Worm (Caenorhabditis elegans) whole organism, L2 larva: Measurements from ENCODE around the gene F02H6.2.

Source experiments
- C34F6.9 ChIP-seq: fragments of 150-350 bp; optimal IDR thresholded peaks from 2 replicates; lab custom pipeline; 2014; ENCODE audit warnings: missing biosample characterization, missing genetic modification characterization
- F13H6.1 ChIP-seq: sonication (generic microtip); optimal IDR thresholded peaks from 2 replicates; lab custom pipeline; 2016; ENCODE audit warnings: missing genetic modification characterization, missing compliant biosample characterization
- Y55F3AM.14 ChIP-seq: fragments of 200-800 bp; sonication (Bioruptor generic); optimal IDR thresholded peaks from 2 replicates; lab custom pipeline; 2018; ENCODE audit warnings: mild to moderate bottlenecking, missing genetic modification characterization, missing compliant biosample characterization
- alr-1 ChIP-seq: fragments of 150-350 bp; optimal IDR thresholded peaks from 2 replicates; lab custom pipeline; 2014; ENCODE audit warnings: missing biosample characterization, missing genetic modification characterization
- aly-2 ChIP-seq: fragments of 150-350 bp; optimal IDR thresholded peaks from 2 replicates; lab custom pipeline; 2014; ENCODE audit warnings: missing biosample characterization, missing genetic modification characterization
- blmp-1 ChIP-seq: sonication (generic microtip); optimal IDR thresholded peaks from 2 replicates; lab custom pipeline; 2017; ENCODE audit warnings: missing genetic modification characterization, mild to moderate bottlenecking, missing compliant biosample characterization, antibody characterized with exemption, moderate library complexity; ENCODE audit not compliant: insufficient read depth
- ceh-16 ChIP-seq: fragments of 150-350 bp; optimal IDR thresholded peaks from 2 replicates; lab custom pipeline; 2014; ENCODE audit warnings: missing biosample characterization, missing genetic modification characterization
- ceh-82 ChIP-seq: fragments of 150-350 bp; optimal IDR thresholded peaks from 2 replicates; lab custom pipeline; 2014; ENCODE audit warnings: missing biosample characterization, missing genetic modification characterization
- crh-2 ChIP-seq: sonication (generic microtip); optimal IDR thresholded peaks from 2 replicates; lab custom pipeline; 2017; ENCODE audit warnings: missing biosample characterization, missing genetic modification characterization
- dmd-4 ChIP-seq: sonication (generic microtip); optimal IDR thresholded peaks from 2 replicates; lab custom pipeline; 2017; ENCODE audit warnings: missing biosample characterization, missing genetic modification characterization
- egl-27 ChIP-seq: sonication (generic microtip); optimal IDR thresholded peaks from 3 replicates; lab custom pipeline; 2017; ENCODE audit warnings: missing biosample characterization, missing genetic modification reagents, missing genetic modification characterization
- fos-1 ChIP-seq: fragments of 150-350 bp; optimal IDR thresholded peaks from 2 replicates; lab custom pipeline; 2014; ENCODE audit warnings: missing biosample characterization, missing genetic modification characterization
- gmeb-1 ChIP-seq: fragments of 150-350 bp; optimal IDR thresholded peaks from 2 replicates; lab custom pipeline; 2014; ENCODE audit warnings: missing biosample characterization, missing genetic modification characterization
- lin-11 ChIP-seq: fragments of 150-350 bp; sonication (generic microtip); optimal IDR thresholded peaks from 2 replicates; lab custom pipeline; 2014; ENCODE audit warnings: missing biosample characterization, missing genetic modification characterization, inconsistent platforms, mixed read lengths
- mab-5 ChIP-seq: fragments of 150-350 bp; optimal IDR thresholded peaks from 2 replicates; lab custom pipeline; 2014; ENCODE audit warnings: missing biosample characterization, missing genetic modification characterization
- mbf-1 ChIP-seq: sonication (generic microtip); optimal IDR thresholded peaks from 2 replicates; lab custom pipeline; 2017; ENCODE audit warnings: missing biosample characterization, missing genetic modification characterization
- mdl-1 ChIP-seq, 2 experiments: fragments of 150-350 bp in 1 of 2; sonication (generic microtip) in 1 of 2; optimal IDR thresholded peaks; 2 replicates each; lab custom pipeline; 2017; ENCODE audit warnings: missing biosample characterization in 2 of 2, missing genetic modification characterization in 2 of 2
- nhr-10 ChIP-seq: sonication (generic microtip); optimal IDR thresholded peaks from 2 replicates; lab custom pipeline; 2017; ENCODE audit warnings: missing biosample characterization, missing genetic modification characterization
- nhr-11 ChIP-seq: fragments of 150-350 bp; optimal IDR thresholded peaks from 2 replicates; lab custom pipeline; 2014; ENCODE audit warnings: missing biosample characterization, missing genetic modification characterization
- nhr-21 ChIP-seq: fragments of 150-350 bp; optimal IDR thresholded peaks from 2 replicates; lab custom pipeline; 2014; ENCODE audit warnings: missing biosample characterization, missing genetic modification characterization
- nhr-23 ChIP-seq: fragments of 150-350 bp; optimal IDR thresholded peaks from 2 replicates; lab custom pipeline; 2014; ENCODE audit warnings: missing biosample characterization, missing genetic modification reagents, missing genetic modification characterization
- nhr-237 ChIP-seq: fragments of 150-350 bp; optimal IDR thresholded peaks from 2 replicates; lab custom pipeline; 2014; ENCODE audit warnings: missing biosample characterization, missing genetic modification characterization
- nhr-6 ChIP-seq: fragments of 150-350 bp; optimal IDR thresholded peaks from 2 replicates; lab custom pipeline; 2014; ENCODE audit warnings: missing biosample characterization, missing genetic modification characterization
- nhr-77 ChIP-seq: fragments of 150-350 bp; optimal IDR thresholded peaks from 2 replicates; lab custom pipeline; 2014; ENCODE audit warnings: missing biosample characterization, missing genetic modification characterization
- peb-1 ChIP-seq: fragments of 150-350 bp; optimal IDR thresholded peaks from 2 replicates; lab custom pipeline; 2014; ENCODE audit warnings: missing biosample characterization, missing genetic modification characterization
- sem-4 ChIP-seq: fragments of 150-350 bp; optimal IDR thresholded peaks from 2 replicates; lab custom pipeline; 2014; ENCODE audit warnings: missing biosample characterization, missing genetic modification reagents, missing genetic modification characterization
- snpc-4 ChIP-seq: fragments of 150-350 bp; optimal IDR thresholded peaks from 2 replicates; lab custom pipeline; 2014; ENCODE audit warnings: missing biosample characterization, missing genetic modification characterization
- unc-39 ChIP-seq: fragments of 150-350 bp; optimal IDR thresholded peaks from 2 replicates; lab custom pipeline; 2014; ENCODE audit warnings: missing biosample characterization, missing genetic modification characterization
- unc-55 ChIP-seq: fragments of 150-350 bp; sonication (generic microtip); optimal IDR thresholded peaks from 3 replicates; lab custom pipeline; 2014; ENCODE audit warnings: missing biosample characterization, missing genetic modification reagents, missing genetic modification characterization
- unc-62 ChIP-seq: fragments of 150-350 bp; optimal IDR thresholded peaks from 2 replicates; lab custom pipeline; 2014; ENCODE audit warnings: missing biosample characterization, missing genetic modification reagents, missing genetic modification characterization
- ztf-1 ChIP-seq: fragments of 200-800 bp; sonication (Bioruptor generic); conservative IDR thresholded peaks from 2 replicates; pipeline ENCODE4 v1.3.6; 2022; ENCODE audit warnings: missing genetic modification characterization, missing compliant biosample characterization
- ztf-4 ChIP-seq: fragments of 150-350 bp; optimal IDR thresholded peaks from 2 replicates; lab custom pipeline; 2014; ENCODE audit warnings: missing biosample characterization, missing genetic modification characterization

Gene F02H6.2

DNA sequence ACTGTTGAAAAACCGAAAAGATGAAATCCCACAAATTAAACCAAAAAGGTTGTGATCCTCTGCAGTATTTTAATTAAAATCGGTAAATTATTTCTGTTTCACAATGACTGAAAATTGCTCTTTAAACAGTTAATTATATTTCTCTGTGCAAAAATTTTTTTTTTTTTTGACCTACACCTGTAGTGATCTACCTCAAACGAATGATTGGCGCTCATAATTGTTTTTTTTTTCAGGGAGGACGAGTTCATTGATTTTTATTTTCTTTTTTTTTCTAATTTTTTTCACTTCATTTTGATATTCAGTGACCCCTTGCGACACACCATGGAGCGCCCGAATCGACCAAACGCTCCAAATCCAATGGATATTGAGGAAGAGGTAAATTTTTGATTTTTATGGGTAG lies at the start of gene F02H6.2:
TSS of gene F02H6.2 (plus strand) at position 301 of the 400 bp plus-strand sequence.
- TF ChIP-seq blmp-1: no peak
- TF ChIP-seq nhr-10 (tag; lab: Kevin White, UChicago): no peak
- TF ChIP-seq nhr-77: no peak
- no peak for TF ChIP-seq peb-1 (tag; lab: Kevin White, UChicago)
- TF ChIP-seq unc-55 (GFP tag; lab: Kevin White, UChicago): no peak
- no peak for TF ChIP-seq nhr-21 (tag; lab: Kevin White, UChicago)
- no peak for TF ChIP-seq unc-39 (tag; lab: Kevin White, UChicago)
- no peak for TF ChIP-seq ceh-16 (tag; lab: Kevin White, UChicago)
- TF ChIP-seq crh-2 (tag; lab: Kevin White, UChicago): no peak
- TF ChIP-seq dmd-4 (tag; lab: Kevin White, UChicago): no peak

DNA sequence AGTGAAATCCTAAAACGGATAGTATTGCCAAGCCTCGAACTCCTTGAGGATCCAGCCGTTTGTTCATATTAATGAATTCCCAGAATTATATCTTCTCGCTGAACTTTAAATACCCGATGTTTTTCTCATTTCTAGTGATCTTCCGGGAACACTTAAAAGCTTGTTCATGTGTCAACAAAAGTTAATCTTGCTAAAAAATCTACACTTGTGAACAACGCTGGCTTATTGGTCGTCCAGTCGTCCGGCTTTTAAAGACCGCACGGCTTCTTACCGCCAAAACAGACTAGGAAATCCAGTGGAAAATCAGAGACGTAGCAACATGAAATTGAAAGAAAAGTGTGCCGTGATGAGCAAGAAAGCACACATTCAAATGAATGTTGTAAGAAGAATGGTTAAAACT lies 43.0 kb upstream of the F02H6.2 start, which contains the start of gene oac-38:
TSS of gene oac-38 (minus strand) at position 101 of the 400 bp plus-strand sequence.
- TF ChIP-seq mbf-1 (tag; lab: Kevin White, UChicago) (no peak), ceh-82 (tag; lab: Kevin White, UChicago) (no peak), nhr-11 (tag; lab: Kevin White, UChicago) (no peak), peb-1 (tag; lab: Kevin White, UChicago) (no peak), nhr-6 (no peak), gmeb-1 (tag; lab: Kevin White, UChicago) (no peak), lin-11 (tag; lab: Kevin White, UChicago) (no peak), unc-62 (GFP tag; lab: Kevin White, UChicago) (no peak), ceh-16 (tag; lab: Kevin White, UChicago) (no peak), mdl-1 (tag; optimal IDR thresholded peaks at IDR 0.05; lab: Kevin White, UChicago) (no peak), mab-5 (no peak), alr-1 (no peak), snpc-4 (no peak), C34F6.9 (tag; lab: Kevin White, UChicago) (no peak), ztf-1 (GFP tag; lab: Robert Waterston, UW) (no peak)
- TF ChIP-seq, all 48 proteins: peak for 0

DNA sequence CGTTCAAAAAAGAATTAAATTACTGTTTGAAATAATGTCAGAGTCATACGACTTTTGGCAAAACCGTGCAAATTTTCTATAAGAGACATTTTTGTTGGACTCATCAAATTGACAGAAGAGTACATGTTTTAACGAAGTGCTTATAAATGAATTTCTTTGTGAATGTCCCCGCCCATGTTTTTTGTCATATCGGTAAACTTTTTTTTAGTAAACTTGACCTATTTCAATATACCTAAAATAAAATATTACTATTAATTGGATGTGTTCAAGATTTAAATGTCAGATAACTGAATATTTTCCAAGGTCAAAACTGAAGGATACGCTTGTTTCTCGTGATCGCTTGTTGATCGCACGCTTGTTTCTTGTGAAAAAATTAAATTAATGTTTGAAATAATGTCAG lies 38.2 kb upstream of the F02H6.2 start, which contains the start of gene R05A10.8:
TSS of gene R05A10.8 (minus strand) at position 101 of the 400 bp plus-strand sequence.
- TF ChIP-seq C34F6.9 (tag; lab: Kevin White, UChicago) (no peak), sem-4 (tag; lab: Kevin White, UChicago) (no peak), F13H6.1 (tag; lab: Kevin White, UChicago) (no peak), ztf-4 (tag; lab: Kevin White, UChicago) (no peak)

DNA sequence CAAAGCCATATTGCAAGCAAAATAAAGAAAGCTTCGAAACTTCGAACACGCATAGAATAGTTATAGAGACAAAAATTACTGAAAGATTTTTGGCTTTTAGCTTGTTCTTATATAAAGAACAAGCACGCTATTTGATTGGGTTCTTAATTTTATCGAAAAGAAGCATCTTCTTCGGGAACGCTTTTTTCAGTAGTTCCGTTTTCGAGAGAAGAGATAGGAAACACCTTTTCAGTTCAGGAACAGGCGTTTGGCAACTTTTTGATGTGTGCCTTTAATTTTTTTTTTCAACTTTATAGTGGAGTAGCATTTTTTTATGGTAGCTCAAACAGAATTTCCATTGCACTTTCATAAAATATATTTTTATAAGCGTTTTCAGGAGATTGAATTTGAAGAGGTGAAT lies 33.5 kb upstream of the F02H6.2 start, which contains the start of gene R05A10.7:
TSS of gene R05A10.7 (minus strand) at position 101 of the 400 bp plus-strand sequence.
- TF ChIP-seq Y55F3AM.14 (GFP tag; lab: Kevin White, UChicago) (no peak), nhr-23 (tag; lab: Kevin White, UChicago) (no peak), nhr-237 (tag; lab: Kevin White, UChicago) (no peak), lin-11 (tag; lab: Kevin White, UChicago) (no peak), snpc-4 (no peak), F13H6.1 (tag; lab: Kevin White, UChicago) (no peak), nhr-11 (tag; lab: Kevin White, UChicago) (no peak), mab-5 (no peak), nhr-10 (tag; lab: Kevin White, UChicago) (no peak), unc-39 (tag; lab: Kevin White, UChicago) (no peak), egl-27 (tag; lab: Kevin White, UChicago) (no peak)

DNA sequence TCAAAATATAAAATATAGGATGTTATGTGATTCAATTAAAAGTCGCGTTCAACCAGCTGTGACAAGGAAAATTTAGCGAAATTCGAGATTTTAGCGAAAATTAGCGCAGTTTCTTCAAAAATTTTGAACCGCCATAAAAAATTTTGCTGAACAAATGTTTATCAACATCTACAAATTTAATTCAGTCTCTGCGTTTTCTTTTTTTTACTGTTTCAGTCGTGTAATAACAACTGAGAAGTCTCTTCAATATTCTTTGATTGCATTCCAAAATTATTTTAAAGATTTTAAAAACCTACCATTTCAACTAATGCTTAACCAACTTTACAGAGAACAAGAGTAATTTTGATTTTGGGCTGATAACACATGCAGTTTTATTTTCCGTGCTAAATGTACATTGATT lies 32.2 kb upstream of the F02H6.2 start:
- no peak for TF ChIP-seq nhr-21 (tag; lab: Kevin White, UChicago)
- no peak for TF ChIP-seq egl-27 (tag; lab: Kevin White, UChicago)
- TF ChIP-seq aly-2 (tag; lab: Kevin White, UChicago): no peak
- TF ChIP-seq fos-1 (tag; lab: Kevin White, UChicago): no peak
- no peak for TF ChIP-seq dmd-4 (tag; lab: Kevin White, UChicago)
- no peak for TF ChIP-seq nhr-10 (tag; lab: Kevin White, UChicago)
- no peak for TF ChIP-seq nhr-11 (tag; lab: Kevin White, UChicago)
- no peak for TF ChIP-seq mdl-1 (tag; optimal IDR thresholded peaks at IDR 0.05; lab: Kevin White, UChicago)
- TF ChIP-seq blmp-1: no peak
